Fruit fly (Drosophila melanogaster) whole organism, embryonic: ENCODE data around the gene CG6788.

Source experiments
- ATbp ChIP-seq: fragments of 200-800 bp; sonication (Bioruptor generic); optimal IDR thresholded peaks from 2 replicates; lab custom pipeline; 2017; ENCODE audit warnings: missing biosample characterization, mild to moderate bottlenecking, missing genetic modification characterization, missing genetic modification reagents
- Bgb ChIP-seq: fragments of 200-800 bp; sonication (Bioruptor generic); IDR thresholded peaks from 2 replicates; pipeline ENCODE4 v1.3.6; 2022; ENCODE audit warnings: missing biosample characterization, missing genetic modification characterization; ENCODE audit not compliant: partially characterized antibody
- CG10565 ChIP-seq: fragments of 200-800 bp; sonication (Bioruptor generic); optimal IDR thresholded peaks from 3 replicates; lab custom pipeline; 2016; ENCODE audit warnings: missing biosample characterization, mild to moderate bottlenecking, missing genetic modification characterization
- CG12104 ChIP-seq: fragments of 200-800 bp; sonication (Bioruptor generic); optimal IDR thresholded peaks from 3 replicates; lab custom pipeline; 2016; ENCODE audit warnings: missing biosample characterization, missing genetic modification characterization
- CG13287 ChIP-seq: fragments of 200-800 bp; sonication (Bioruptor generic); IDR thresholded peaks from 2 replicates; pipeline ENCODE4 v1.3.6; 2022; ENCODE audit warnings: missing biosample characterization, missing genetic modification characterization; ENCODE audit not compliant: partially characterized antibody
- CG14441 ChIP-seq: fragments of 200-800 bp; sonication (Bioruptor generic); IDR thresholded peaks from 2 replicates; pipeline ENCODE4 v1.3.6; 2022; ENCODE audit warnings: missing biosample characterization, missing genetic modification characterization
- CG14710 ChIP-seq: fragments of 200-800 bp; sonication (Bioruptor generic); optimal IDR thresholded peaks from 3 replicates; lab custom pipeline; 2019; ENCODE audit warnings: missing biosample characterization, mild to moderate bottlenecking, missing genetic modification characterization, moderate library complexity
- CG15514 ChIP-seq: fragments of 200-800 bp; sonication (Bioruptor generic); optimal IDR thresholded peaks from 3 replicates; lab custom pipeline; 2017; ENCODE audit warnings: missing biosample characterization, missing genetic modification characterization, mild to moderate bottlenecking, moderate library complexity, missing genetic modification reagents
- CG1647 ChIP-seq: fragments of 200-800 bp; sonication (Bioruptor generic); optimal IDR thresholded peaks from 3 replicates; lab custom pipeline; 2016; ENCODE audit warnings: missing biosample characterization, missing genetic modification characterization
- CG17186 ChIP-seq: fragments of 200-800 bp; sonication (Bioruptor generic); optimal IDR thresholded peaks from 3 replicates; lab custom pipeline; 2017; ENCODE audit warnings: missing biosample characterization, missing genetic modification reagents, missing genetic modification characterization
- CG18619 ChIP-seq: fragments of 200-800 bp; sonication (Bioruptor generic); optimal IDR thresholded peaks from 3 replicates; lab custom pipeline; 2017; ENCODE audit warnings: missing biosample characterization, mild to moderate bottlenecking, missing genetic modification characterization
- CG30020 ChIP-seq: fragments of 200-800 bp; optimal IDR thresholded peaks from 2 replicates; lab custom pipeline; 2019; ENCODE audit warnings: missing biosample characterization, mild to moderate bottlenecking, missing genetic modification characterization, moderate library complexity
- CG31224 ChIP-seq: fragments of 200-800 bp; sonication (Bioruptor generic); IDR thresholded peaks from 2 replicates; pipeline ENCODE4 v1.3.6; 2022; ENCODE audit warnings: missing biosample characterization, missing genetic modification characterization
- CG32772 ChIP-seq: fragments of 200-800 bp; sonication (Bioruptor generic); IDR thresholded peaks from 2 replicates; pipeline ENCODE4 v1.3.6; 2022; ENCODE audit warnings: missing biosample characterization, missing genetic modification characterization
- CG3281 ChIP-seq: fragments of 200-800 bp; sonication (Bioruptor generic); optimal IDR thresholded peaks from 3 replicates; lab custom pipeline; 2017; ENCODE audit warnings: missing biosample characterization, mild to moderate bottlenecking, missing genetic modification characterization
- CG34224 ChIP-seq: fragments of 200-800 bp; sonication (Bioruptor generic); IDR thresholded peaks from 3 replicates; pipeline ENCODE4 v1.3.6; 2022; ENCODE audit warnings: missing biosample characterization, missing genetic modification characterization; ENCODE audit not compliant: partially characterized antibody
- CG3847 ChIP-seq: fragments of 200-800 bp; sonication (Bioruptor generic); IDR thresholded peaks from 2 replicates; pipeline ENCODE4 v1.3.6; 2022; ENCODE audit warnings: missing biosample characterization, missing genetic modification characterization
- CG42726 ChIP-seq: fragments of 200-800 bp; sonication (Bioruptor generic); IDR thresholded peaks from 2 replicates; pipeline ENCODE4 v1.3.6; 2022; ENCODE audit warnings: missing biosample characterization, missing genetic modification characterization; ENCODE audit not compliant: partially characterized antibody
- CG7556 ChIP-seq: fragments of 200-800 bp; sonication (Bioruptor generic); optimal IDR thresholded peaks from 2 replicates; lab custom pipeline; 2017; ENCODE audit warnings: missing biosample characterization, mild to moderate bottlenecking, missing genetic modification characterization
- CG7963 ChIP-seq: fragments of 200-800 bp; sonication (Bioruptor generic); IDR thresholded peaks from 3 replicates; pipeline ENCODE4 v1.3.6; 2022; ENCODE audit warnings: missing biosample characterization, missing genetic modification characterization; ENCODE audit not compliant: partially characterized antibody
- CG9932 ChIP-seq: fragments of 200-800 bp; sonication (Bioruptor generic); IDR thresholded peaks from 2 replicates; pipeline ENCODE4 v1.3.6; 2022; ENCODE audit warnings: missing biosample characterization, missing genetic modification characterization
- Dref ChIP-seq: fragments of 200-800 bp; sonication (Bioruptor generic); IDR thresholded peaks from 2 replicates; pipeline ENCODE4 v1.3.6; 2022; ENCODE audit warnings: missing biosample characterization, missing genetic modification characterization
- Lim3 ChIP-seq: fragments of 200-800 bp; sonication (Bioruptor generic); IDR thresholded peaks from 2 replicates; pipeline ENCODE4 v1.3.6; 2022; ENCODE audit warnings: missing biosample characterization, missing genetic modification characterization
- Max ChIP-seq: fragments of 200-800 bp; sonication (Bioruptor generic); optimal IDR thresholded peaks from 2 replicates; lab custom pipeline; 2016; ENCODE audit warnings: missing biosample characterization, mild to moderate bottlenecking, missing genetic modification characterization
- Nf-YB ChIP-seq: fragments of 200-800 bp; sonication (Bioruptor generic); optimal IDR thresholded peaks from 3 replicates; lab custom pipeline; 2019; ENCODE audit warnings: missing biosample characterization, mild to moderate bottlenecking, missing genetic modification characterization, moderate library complexity
- Nf-YC ChIP-seq: fragments of 200-800 bp; optimal IDR thresholded peaks from 3 replicates; lab custom pipeline; 2019; ENCODE audit warnings: missing biosample characterization, mild to moderate bottlenecking, missing genetic modification characterization, moderate library complexity
- Opbp ChIP-seq: fragments of 200-800 bp; sonication (Bioruptor generic); IDR thresholded peaks from 3 replicates; pipeline ENCODE4 v1.3.6; 2022; ENCODE audit warnings: missing biosample characterization, missing genetic modification characterization; ENCODE audit not compliant: partially characterized antibody
- Ravus ChIP-seq: fragments of 200-800 bp; sonication (Bioruptor generic); IDR thresholded peaks from 2 replicates; pipeline ENCODE4 v1.3.6; 2022; ENCODE audit warnings: missing biosample characterization, missing genetic modification characterization
- Rfx ChIP-seq: fragments of 200-800 bp; sonication (Bioruptor generic); IDR thresholded peaks from 2 replicates; pipeline ENCODE4 v1.3.6; 2022; ENCODE audit warnings: missing biosample characterization, missing genetic modification characterization
- Scr ChIP-seq: fragments of 200-800 bp; sonication (Bioruptor generic); IDR thresholded peaks from 2 replicates; pipeline ENCODE4 v1.3.6; 2022; ENCODE audit warnings: missing biosample characterization, missing genetic modification characterization; ENCODE audit not compliant: partially characterized antibody
- Sry-β ChIP-seq: fragments of 200-800 bp; sonication (Bioruptor generic); optimal IDR thresholded peaks from 2 replicates; lab custom pipeline; 2018; ENCODE audit warnings: missing biosample characterization, mild to moderate bottlenecking, missing genetic modification characterization, moderate library complexity
- Tbp ChIP-seq: fragments of >200 bp; optimal IDR thresholded peaks from 2 replicates; lab custom pipeline; 2018; ENCODE audit warnings: missing biosample characterization, missing genetic modification characterization
- ac ChIP-seq: fragments of 200-800 bp; sonication (Bioruptor generic); optimal IDR thresholded peaks from 3 replicates; lab custom pipeline; 2017; ENCODE audit warnings: missing biosample characterization, mild to moderate bottlenecking, missing genetic modification characterization
- ash1 ChIP-seq: fragments of 200-800 bp; sonication (Bioruptor generic); optimal IDR thresholded peaks from 2 replicates; lab custom pipeline; 2018; ENCODE audit warnings: missing biosample characterization, mild to moderate bottlenecking, missing genetic modification characterization
- ato ChIP-seq: fragments of 200-800 bp; sonication (Bioruptor generic); IDR thresholded peaks from 2 replicates; pipeline ENCODE4 v1.3.6; 2022; ENCODE audit warnings: missing biosample characterization, missing genetic modification characterization; ENCODE audit not compliant: partially characterized antibody
- dpn ChIP-seq, 2 experiments: fragments of 200-800 bp; sonication (Bioruptor generic); optimal IDR thresholded peaks; 3 replicates each; lab custom pipeline; 2016; ENCODE audit warnings: missing biosample characterization in 2 of 2, missing genetic modification characterization in 2 of 2
- exex ChIP-seq: fragments of 200-800 bp; sonication (Bioruptor generic); optimal IDR thresholded peaks from 4 replicates; lab custom pipeline; 2018; ENCODE audit warnings: missing biosample characterization, mild to moderate bottlenecking, missing genetic modification characterization, moderate library complexity
- grau ChIP-seq: fragments of 200-800 bp; optimal IDR thresholded peaks from 3 replicates; lab custom pipeline; 2019; ENCODE audit warnings: missing biosample characterization, mild to moderate bottlenecking, missing genetic modification characterization, moderate library complexity
- gro ChIP-seq: fragments of 200-800 bp; sonication (Bioruptor generic); optimal IDR thresholded peaks from 2 replicates; lab custom pipeline; 2016; ENCODE audit warnings: missing biosample characterization, missing genetic modification characterization
- maf-S ChIP-seq: fragments of 200-800 bp; sonication (Bioruptor generic); optimal IDR thresholded peaks from 2 replicates; lab custom pipeline; 2016; ENCODE audit warnings: missing biosample characterization, missing genetic modification characterization
- org-1 ChIP-seq: fragments of 200-800 bp; sonication (Bioruptor generic); optimal IDR thresholded peaks from 2 replicates; lab custom pipeline; 2017; ENCODE audit warnings: missing biosample characterization, missing genetic modification characterization
- pan ChIP-seq, 4 experiments: fragments of >200 bp in 3 of 4; fragments of 200-800 bp in 1 of 4; sonication (Bioruptor generic) in 1 of 4; optimal IDR thresholded peaks in 3 of 4; IDR thresholded peaks in 1 of 4; 2 replicates each; pipeline versions ENCODE4 v1.3.6 to Lab custom; 2017 to 2022; ENCODE audit warnings: missing biosample characterization in 2 of 4, missing genetic modification characterization in 2 of 4, mixed read lengths in 1 of 4
- phol ChIP-seq: fragments of 200-800 bp; sonication (Bioruptor generic); optimal IDR thresholded peaks from 3 replicates; lab custom pipeline; 2018; ENCODE audit warnings: missing biosample characterization, mild to moderate bottlenecking, missing genetic modification characterization, moderate library complexity
- sqz ChIP-seq: fragments of 200-800 bp; sonication (Bioruptor generic); optimal IDR thresholded peaks from 3 replicates; lab custom pipeline; 2018; ENCODE audit warnings: missing biosample characterization, mild to moderate bottlenecking, missing genetic modification characterization
- sr ChIP-seq: fragments of 200-800 bp; sonication (Bioruptor generic); IDR thresholded peaks from 3 replicates; pipeline ENCODE4 v1.3.6; 2022; ENCODE audit warnings: missing biosample characterization, missing genetic modification characterization
- tap ChIP-seq: fragments of 200-800 bp; optimal IDR thresholded peaks from 3 replicates; lab custom pipeline; 2019; ENCODE audit warnings: missing biosample characterization, mild to moderate bottlenecking, missing genetic modification characterization, moderate library complexity
- trem ChIP-seq: fragments of 200-800 bp; optimal IDR thresholded peaks from 3 replicates; lab custom pipeline; 2019; ENCODE audit warnings: missing biosample characterization, mild to moderate bottlenecking, missing genetic modification characterization, moderate library complexity
- trh ChIP-seq: fragments of 200-800 bp; sonication (Bioruptor generic); optimal IDR thresholded peaks from 2 replicates; lab custom pipeline; 2016; ENCODE audit warnings: missing biosample characterization, missing genetic modification characterization

The CG6788 gene

dm6 chrX:17907184-17908006, 19.4 kb downstream of the CG6788 start, which contains the start of the genes CG7772 and Vps4 (continued):
- TF ChIP-seq Dref (GFP tag; lab: Robert Waterston, UW) (peak; percentile 58), CG32772 (GFP tag; lab: Robert Waterston, UW) (peak; percentile 71), ash1 (GFP tag; lab: Kevin White, UChicago) (no peak), Tbp (GFP tag; lab: Kevin White, UChicago) (no peak), Nf-YC (tag; lab: Kevin White, UChicago) (peak; percentile 10), grau (no peak), CG7963 (GFP tag; lab: Robert Waterston, UW) (no peak), CG10565 (GFP tag; lab: Kevin White, UChicago) (no peak), CG12104 (GFP tag; lab: Kevin White, UChicago) (no peak), org-1 (no peak), Scr (GFP tag; lab: Robert Waterston, UW) (no peak; the same call in 1 of the 2 replicates), CG34224 (GFP tag; lab: Robert Waterston, UW) (no peak), trem (peak; percentile 24), ac (GFP tag; lab: Kevin White, UChicago) (no peak), CG15514 (peak; percentile 40), CG1647 (no peak), ATbp (GFP tag; lab: Kevin White, UChicago) (no peak), CG14441 (GFP tag; lab: Robert Waterston, UW) (no peak), Ravus (GFP tag; lab: Robert Waterston, UW) (no peak), gro (no peak), CG42726 (GFP tag; lab: Robert Waterston, UW) (no peak), Sry-β (GFP tag; lab: Kevin White, UChicago) (peak; percentile 84), sqz (GFP tag; lab: Kevin White, UChicago) (peak; percentile 87), Bgb (GFP tag; lab: Robert Waterston, UW) (no peak), Nf-YB (GFP tag; lab: Kevin White, UChicago) (no peak), Lim3 (GFP tag; lab: Robert Waterston, UW) (no peak), CG14710 (tag; lab: Kevin White, UChicago) (peak; percentile 90), CG9932 (GFP tag; lab: Robert Waterston, UW) (no peak), CG18619 (no peak), dpn (GFP tag; optimal IDR thresholded peaks at IDR 0.05; lab: Kevin White, UChicago) (no peak), Rfx (GFP tag; lab: Robert Waterston, UW) (no peak), CG30020 (tag; lab: Kevin White, UChicago) (peak; percentile 23), CG17186 (no peak), CG3281 (GFP tag; lab: Kevin White, UChicago) (no peak), Max (no peak), trh (GFP tag; lab: Kevin White, UChicago) (no peak), ato (GFP tag; lab: Robert Waterston, UW) (no peak), CG7556 (GFP tag; lab: Kevin White, UChicago) (no peak), maf-S (GFP tag; lab: Kevin White, UChicago) (no peak), phol (no peak), sr (GFP tag; lab: Robert Waterston, UW) (no peak), exex (tag; lab: Kevin White, UChicago) (no peak), Opbp (GFP tag; lab: Robert Waterston, UW) (0 out of 3 replicates have a peak, but pooled peaks have one; percentile 34), pan (optimal IDR thresholded peaks at IDR 0.05; lab: Kevin White, UChicago) (no peak), pan (GFP tag; optimal IDR thresholded peaks at IDR 0.05 in 1 of 2, IDR thresholded peaks at IDR 0.05 in 1 of 2) (no peak), tap (no peak), CG3847 (GFP tag; lab: Robert Waterston, UW) (peak; percentile 14; the same call in 1 of the 2 replicates), CG13287 (GFP tag; lab: Robert Waterston, UW) (no peak; the same call in 1 of the 2 replicates), CG31224 (GFP tag; lab: Robert Waterston, UW) (no peak)
